Fruit fly (Drosophila melanogaster): ENCODE data around the gene MED25.

The MED25 gene

dm6 chr3R:20057501-20057900 lies 48.8 kb downstream of the MED25 start, which contains the start of gene mdlc:
TSS of gene mdlc (plus strand) at chr3R:20057748.
- TF ChIP-seq CG8478 (optimal IDR thresholded peaks at IDR 0.05): no peak
- TF ChIP-seq Dll (optimal IDR thresholded peaks at IDR 0.05): no peak
- TF ChIP-seq pan (optimal IDR thresholded peaks at IDR 0.05): no peak
- TF ChIP-seq usp (GFP tag; optimal IDR thresholded peaks at IDR 0.05): no peak
- TF ChIP-seq psq (optimal IDR thresholded peaks at IDR 0.05): no peak
- TF ChIP-seq EcR (GFP tag; optimal IDR thresholded peaks at IDR 0.05): no peak

- no peak for TF ChIP-seq usp (GFP tag; optimal IDR thresholded peaks at IDR 0.05)
- TF ChIP-seq Dll (optimal IDR thresholded peaks at IDR 0.05): no peak
- TF ChIP-seq CG8478 (optimal IDR thresholded peaks at IDR 0.05): no peak
- TF ChIP-seq EcR (GFP tag; optimal IDR thresholded peaks at IDR 0.05): no peak
- no peak for TF ChIP-seq pan (optimal IDR thresholded peaks at IDR 0.05)
- no peak for TF ChIP-seq psq (optimal IDR thresholded peaks at IDR 0.05)
Measured at dm6 chr3R:20058960-20059359, 50.2 kb downstream of the MED25 start.

- TF ChIP-seq Dll (optimal IDR thresholded peaks at IDR 0.05) (no peak), pan (optimal IDR thresholded peaks at IDR 0.05) (no peak), usp (GFP tag; optimal IDR thresholded peaks at IDR 0.05) (no peak), CG8478 (optimal IDR thresholded peaks at IDR 0.05) (no peak), psq (optimal IDR thresholded peaks at IDR 0.05) (no peak), EcR (GFP tag; optimal IDR thresholded peaks at IDR 0.05) (no peak)
Measured at dm6 chr3R:20059650-20060049, 50.9 kb downstream of the MED25 start, which contains the start of gene CG4390. TSS of gene CG4390 (minus strand) at chr3R:20059750.
